Worm (Caenorhabditis elegans) whole organism, dauer: ENCODE results near the gene F32D8.8.

Experiments used
- unc-62 ChIP-seq: sonication (generic microtip); optimal IDR thresholded peaks from 2 replicates; lab custom pipeline; 2017; ENCODE audit warnings: missing biosample characterization, missing genetic modification reagents, missing genetic modification characterization

F32D8.8 gene

ce11 chrV:10893510-10894128, 9.0 kb downstream of the F32D8.8 start, which contains the start of gene F32D8.4:
Gene F32D8.4 (minus strand): TSS chrV:10893560.
- no peak for TF ChIP-seq unc-62 (GFP tag; lab: Kevin White, UChicago)

- no peak for TF ChIP-seq unc-62 (GFP tag; lab: Kevin White, UChicago)
These were observed 11.6 kb downstream of the F32D8.8 start, which contains the start of gene F32D8.12 for ce11 chrV:10890980-10891379. Gene F32D8.12 (minus strand): TSS chrV:10891027.

- TF ChIP-seq unc-62 (GFP tag; lab: Kevin White, UChicago) = no peak
These were observed 12.8 kb downstream of the F32D8.8 start for ce11 chrV:10889774-10890173.

- TF ChIP-seq unc-62 (GFP tag; lab: Kevin White, UChicago) = no peak
These were observed 13.5 kb downstream of the F32D8.8 start, which contains the start of gene F32D8.11 for ce11 chrV:10889036-10889435. Gene F32D8.11 (minus strand): TSS chrV:10889136.

- TF ChIP-seq unc-62 (GFP tag; lab: Kevin White, UChicago) = no peak
These were observed 14.4 kb downstream of the F32D8.8 start for ce11 chrV:10888153-10888552.

- TF ChIP-seq unc-62 (GFP tag; lab: Kevin White, UChicago) = no peak
These were observed 15.0 kb downstream of the F32D8.8 start for ce11 chrV:10887564-10887963.

ce11 chrV:10886405-10886887, 16.1 kb downstream of the F32D8.8 start, which contains the start of gene F32D8.3:
Gene F32D8.3 (plus strand): TSS chrV:10886837.
- TF ChIP-seq unc-62 (GFP tag; lab: Kevin White, UChicago) = no peak

- TF ChIP-seq unc-62 (GFP tag; lab: Kevin White, UChicago) = no peak
These were observed 19.1 kb downstream of the F32D8.8 start, which contains the start of gene F32D8.2 for ce11 chrV:10883478-10883877. Gene F32D8.2 (plus strand): TSS chrV:10883778.

ce11 chrV:10880138-10880882, 22.3 kb downstream of the F32D8.8 start, which contains the start of gene F32D8.1:
Gene F32D8.1 (plus strand): TSS chrV:10880832.
- TF ChIP-seq unc-62 (GFP tag; lab: Kevin White, UChicago) = no peak

ce11 chrV:10877808-10878600, 24.6 kb downstream of the F32D8.8 start:
- no peak for TF ChIP-seq unc-62 (GFP tag; lab: Kevin White, UChicago)

- no peak for TF ChIP-seq unc-62 (GFP tag; lab: Kevin White, UChicago)
These were observed 26.1 kb downstream of the F32D8.8 start for ce11 chrV:10876512-10876911.

- no peak for TF ChIP-seq unc-62 (GFP tag; lab: Kevin White, UChicago)
These were observed 27.5 kb downstream of the F32D8.8 start for ce11 chrV:10874938-10875599.

- no peak for TF ChIP-seq unc-62 (GFP tag; lab: Kevin White, UChicago)
These were observed 29.4 kb downstream of the F32D8.8 start for ce11 chrV:10873190-10873589.

ce11 chrV:10871457-10871861, 31.1 kb downstream of the F32D8.8 start:
- no peak for TF ChIP-seq unc-62 (GFP tag; lab: Kevin White, UChicago)

ce11 chrV:10870050-10870449, 32.5 kb downstream of the F32D8.8 start:
- no peak for TF ChIP-seq unc-62 (GFP tag; lab: Kevin White, UChicago)
